Worm (Caenorhabditis elegans) whole organism, young adult: Measurements from ENCODE around the gene gpx-7.

ENCODE experiments used
- B0261.1 ChIP-seq: sonication (generic microtip); optimal IDR thresholded peaks from 2 replicates; lab custom pipeline; 2016; ENCODE audit warnings: mild to moderate bottlenecking, missing genetic modification characterization, moderate library complexity, missing compliant biosample characterization
- C06A6.2 ChIP-seq: fragments of 200-800 bp; sonication (Bioruptor generic); conservative IDR thresholded peaks from 2 replicates; pipeline ENCODE4 v1.3.6; 2022; ENCODE audit warnings: missing genetic modification characterization, missing compliant biosample characterization
- C17E4.6 ChIP-seq: fragments of 200-800 bp; sonication (Bioruptor generic); IDR thresholded peaks from 2 replicates; pipeline ENCODE4 v1.3.6; 2022; ENCODE audit warnings: missing genetic modification reagents, missing genetic modification characterization, missing compliant biosample characterization
- D2030.7 ChIP-seq: fragments of 200-800 bp; sonication (Bioruptor generic); IDR thresholded peaks from 2 replicates; pipeline ENCODE4 v1.3.6; 2022; ENCODE audit warnings: missing genetic modification reagents, missing genetic modification characterization, missing compliant biosample characterization
- F37B4.10 ChIP-seq: fragments of 200-800 bp; sonication (Bioruptor generic); IDR thresholded peaks from 2 replicates; pipeline ENCODE4 v1.3.6; 2022; ENCODE audit warnings: missing genetic modification characterization, missing compliant biosample characterization
- F49E8.2 ChIP-seq: sonication (generic microtip); optimal IDR thresholded peaks from 3 replicates; lab custom pipeline; 2017; ENCODE audit warnings: missing genetic modification characterization, mild to moderate bottlenecking, missing compliant biosample characterization, antibody characterized with exemption, moderate library complexity; ENCODE audit not compliant: insufficient read depth
- F52B5.7 ChIP-seq: sonication (generic microtip); optimal IDR thresholded peaks from 2 replicates; lab custom pipeline; 2016; ENCODE audit warnings: mild to moderate bottlenecking, missing genetic modification characterization, missing compliant biosample characterization
- F57C9.4 ChIP-seq: sonication (generic microtip); optimal IDR thresholded peaks from 2 replicates; lab custom pipeline; 2017; ENCODE audit warnings: mild to moderate bottlenecking, missing genetic modification characterization, missing compliant biosample characterization
- K11D2.4 ChIP-seq: fragments of 200-800 bp; sonication (Bioruptor generic); IDR thresholded peaks from 2 replicates; pipeline ENCODE4 v1.3.6; 2022; ENCODE audit warnings: missing genetic modification reagents, missing genetic modification characterization, missing compliant biosample characterization
- K12H6.12 ChIP-seq: fragments of 200-800 bp; sonication (Bioruptor generic); optimal IDR thresholded peaks from 2 replicates; lab custom pipeline; 2018; ENCODE audit warnings: mild to moderate bottlenecking, missing genetic modification characterization, missing compliant biosample characterization
- T26A5.8 ChIP-seq: sonication (generic microtip); optimal IDR thresholded peaks from 2 replicates; lab custom pipeline; 2016; ENCODE audit warnings: missing genetic modification characterization, missing compliant biosample characterization
- ZK185.1 ChIP-seq: sonication (generic microtip); optimal IDR thresholded peaks from 2 replicates; lab custom pipeline; 2016; ENCODE audit warnings: mild to moderate bottlenecking, missing genetic modification characterization, missing compliant biosample characterization; ENCODE audit not compliant: poor library complexity, severe bottlenecking
- aptf-3 ChIP-seq: fragments of 200-800 bp; sonication (Bioruptor generic); IDR thresholded peaks from 2 replicates; pipeline ENCODE4 v1.3.6; 2022; ENCODE audit warnings: missing genetic modification characterization, missing compliant biosample characterization
- atf-7 ChIP-seq: sonication (generic microtip); optimal IDR thresholded peaks from 2 replicates; lab custom pipeline; 2017; ENCODE audit warnings: mild to moderate bottlenecking, missing genetic modification characterization, missing compliant biosample characterization
- attf-5 ChIP-seq: fragments of 200-800 bp; sonication (Bioruptor generic); optimal IDR thresholded peaks from 2 replicates; lab custom pipeline; 2018; ENCODE audit warnings: mild to moderate bottlenecking, missing genetic modification characterization, missing compliant biosample characterization
- attf-6 ChIP-seq: fragments of 200-800 bp; sonication (Bioruptor generic); IDR thresholded peaks from 2 replicates; pipeline ENCODE4 v1.3.6; 2022; ENCODE audit warnings: missing genetic modification reagents, missing genetic modification characterization, missing compliant biosample characterization
- bed-1 ChIP-seq: fragments of 200-800 bp; sonication (Bioruptor generic); IDR thresholded peaks from 2 replicates; pipeline ENCODE4 v1.3.6; 2022; ENCODE audit warnings: missing genetic modification reagents, missing genetic modification characterization, missing compliant biosample characterization
- bed-2 ChIP-seq: fragments of 200-800 bp; sonication (Bioruptor generic); IDR thresholded peaks from 2 replicates; pipeline ENCODE4 v1.3.6; 2022; ENCODE audit warnings: missing genetic modification reagents, missing genetic modification characterization, missing compliant biosample characterization
- ccch-3 ChIP-seq: fragments of 200-800 bp; sonication (Bioruptor generic); optimal IDR thresholded peaks from 2 replicates; lab custom pipeline; 2018; ENCODE audit warnings: mild to moderate bottlenecking, missing genetic modification characterization, missing compliant biosample characterization
- cebp-1 ChIP-seq, 2 experiments: fragments of 200-800 bp in 1 of 2; sonication (Bioruptor generic) in 1 of 2; sonication (generic microtip) in 1 of 2; IDR thresholded peaks in 1 of 2; optimal IDR thresholded peaks in 1 of 2; 2 replicates each; pipeline versions ENCODE4 v1.3.6 to Lab custom; 2017 to 2022; ENCODE audit warnings: missing compliant biosample characterization in 2 of 2, missing genetic modification characterization in 2 of 2, mild to moderate bottlenecking in 1 of 2, missing genetic modification reagents in 1 of 2, moderate library complexity in 1 of 2
- cebp-2 ChIP-seq: fragments of 200-800 bp; sonication (Bioruptor generic); IDR thresholded peaks from 2 replicates; pipeline ENCODE4 v1.3.6; 2022; ENCODE audit warnings: missing genetic modification characterization, missing compliant biosample characterization
- ceh-100 ChIP-seq: fragments of 200-800 bp; sonication (Bioruptor generic); IDR thresholded peaks from 2 replicates; pipeline ENCODE4 v1.3.6; 2022; ENCODE audit warnings: missing genetic modification reagents, missing genetic modification characterization, missing compliant biosample characterization
- ceh-27 ChIP-seq: fragments of 200-800 bp; sonication (Bioruptor generic); optimal IDR thresholded peaks from 2 replicates; lab custom pipeline; 2018; ENCODE audit warnings: mild to moderate bottlenecking, missing genetic modification characterization, moderate library complexity, missing compliant biosample characterization
- ceh-40 ChIP-seq: fragments of 200-800 bp; sonication (Bioruptor generic); IDR thresholded peaks from 2 replicates; pipeline ENCODE4 v1.3.6; 2022; ENCODE audit warnings: missing genetic modification characterization, missing compliant biosample characterization
- dpff-1 ChIP-seq: sonication (generic microtip); optimal IDR thresholded peaks from 2 replicates; lab custom pipeline; 2017; ENCODE audit warnings: mild to moderate bottlenecking, missing genetic modification characterization, missing compliant biosample characterization
- efl-1 ChIP-seq: fragments of 150-350 bp; optimal IDR thresholded peaks from 2 replicates; lab custom pipeline; 2014; ENCODE audit warnings: missing biosample characterization, missing genetic modification reagents, missing genetic modification characterization
- egl-18 ChIP-seq: fragments of 200-800 bp; sonication (Bioruptor generic); IDR thresholded peaks from 2 replicates; pipeline ENCODE4 v1.3.6; 2022; ENCODE audit warnings: missing genetic modification reagents, missing genetic modification characterization, missing compliant biosample characterization
- egl-44 ChIP-seq: fragments of 200-800 bp; sonication (Bioruptor generic); IDR thresholded peaks from 2 replicates; pipeline ENCODE4 v1.3.6; 2022; ENCODE audit warnings: missing genetic modification reagents, missing genetic modification characterization, missing compliant biosample characterization
- fkh-3 ChIP-seq: sonication (generic microtip); optimal IDR thresholded peaks from 2 replicates; lab custom pipeline; 2016; ENCODE audit warnings: mild to moderate bottlenecking, missing genetic modification characterization, missing compliant biosample characterization
- hlh-12 ChIP-seq: sonication (generic microtip); optimal IDR thresholded peaks from 2 replicates; lab custom pipeline; 2016; ENCODE audit warnings: missing genetic modification characterization, missing compliant biosample characterization
- hmg-20 ChIP-seq: fragments of 200-800 bp; sonication (Bioruptor generic); IDR thresholded peaks from 2 replicates; pipeline ENCODE4 v1.3.6; 2022; ENCODE audit warnings: missing genetic modification reagents, missing genetic modification characterization, missing compliant biosample characterization
- let-607 ChIP-seq, 2 experiments: fragments of 200-800 bp in 1 of 2; sonication (Bioruptor generic) in 1 of 2; sonication (generic microtip) in 1 of 2; optimal IDR thresholded peaks; 2 replicates each; lab custom pipeline; 2016 to 2018; ENCODE audit warnings: mild to moderate bottlenecking in 2 of 2, missing compliant biosample characterization in 2 of 2, missing genetic modification characterization in 2 of 2, moderate library complexity in 2 of 2, missing genotype in 1 of 2
- lir-1 ChIP-seq: fragments of 200-800 bp; sonication (Bioruptor generic); conservative IDR thresholded peaks from 2 replicates; pipeline ENCODE4 v1.3.6; 2022; ENCODE audit warnings: missing genetic modification reagents, missing genetic modification characterization, missing compliant biosample characterization
- lsl-1 ChIP-seq: fragments of 200-800 bp; sonication (Bioruptor generic); optimal IDR thresholded peaks from 2 replicates; lab custom pipeline; 2018; ENCODE audit warnings: mild to moderate bottlenecking, missing genetic modification characterization, moderate library complexity, missing compliant biosample characterization
- madf-10 ChIP-seq: sonication (generic microtip); optimal IDR thresholded peaks from 2 replicates; lab custom pipeline; 2016; ENCODE audit warnings: mild to moderate bottlenecking, missing genetic modification characterization, missing compliant biosample characterization
- mes-4 ChIP-seq: sonication (generic microtip); optimal IDR thresholded peaks from 2 replicates; lab custom pipeline; 2016; ENCODE audit warnings: missing genotype, missing genetic modification characterization, missing compliant biosample characterization
- mxl-1 ChIP-seq: sonication (generic microtip); optimal IDR thresholded peaks from 2 replicates; lab custom pipeline; 2016; ENCODE audit warnings: missing genetic modification characterization, missing compliant biosample characterization
- nfya-2 ChIP-seq: fragments of 200-800 bp; sonication (Bioruptor generic); IDR thresholded peaks from 2 replicates; pipeline ENCODE4 v1.3.6; 2022; ENCODE audit warnings: missing genetic modification reagents, missing genetic modification characterization, missing compliant biosample characterization
- nhr-179 ChIP-seq: sonication (generic microtip); optimal IDR thresholded peaks from 2 replicates; lab custom pipeline; 2016; ENCODE audit warnings: mild to moderate bottlenecking, missing genetic modification characterization, missing compliant biosample characterization
- nhr-90 ChIP-seq: sonication (generic microtip); optimal IDR thresholded peaks from 2 replicates; lab custom pipeline; 2016; ENCODE audit warnings: missing genotype, mild to moderate bottlenecking, missing genetic modification characterization, missing compliant biosample characterization
- pbrm-1 ChIP-seq: fragments of 200-800 bp; sonication (Bioruptor generic); IDR thresholded peaks from 2 replicates; pipeline ENCODE4 v1.3.6; 2022; ENCODE audit warnings: missing genetic modification reagents, missing genetic modification characterization, missing compliant biosample characterization
- sdz-38 ChIP-seq: sonication (generic microtip); optimal IDR thresholded peaks from 2 replicates; lab custom pipeline; 2016; ENCODE audit warnings: missing genotype, missing genetic modification characterization, missing compliant biosample characterization
- somi-1 ChIP-seq: fragments of 200-800 bp; sonication (Bioruptor generic); optimal IDR thresholded peaks from 2 replicates; lab custom pipeline; 2018; ENCODE audit warnings: mild to moderate bottlenecking, missing genetic modification characterization, missing compliant biosample characterization
- tbx-9 ChIP-seq: sonication (generic microtip); optimal IDR thresholded peaks from 2 replicates; lab custom pipeline; 2016; ENCODE audit warnings: borderline replicate concordance, missing genetic modification characterization, inconsistent platforms, missing compliant biosample characterization
- unc-130 ChIP-seq: sonication (generic microtip); optimal IDR thresholded peaks from 2 replicates; lab custom pipeline; 2016; ENCODE audit warnings: missing genetic modification reagents, missing genetic modification characterization, missing compliant biosample characterization
- xnd-1 ChIP-seq: sonication (generic microtip); optimal IDR thresholded peaks from 2 replicates; lab custom pipeline; 2016; ENCODE audit warnings: missing genotype, missing genetic modification reagents, missing genetic modification characterization, missing compliant biosample characterization
- zim-3 ChIP-seq: sonication (generic microtip); optimal IDR thresholded peaks from 2 replicates; lab custom pipeline; 2017; ENCODE audit warnings: mild to moderate bottlenecking, missing genetic modification characterization, moderate library complexity, missing compliant biosample characterization
- ztf-28 ChIP-seq: fragments of 200-800 bp; sonication (Bioruptor generic); IDR thresholded peaks from 2 replicates; pipeline ENCODE4 v1.3.6; 2022; ENCODE audit warnings: missing genetic modification reagents, missing genetic modification characterization, missing compliant biosample characterization
- ztf-3 ChIP-seq: fragments of 200-800 bp; sonication (Bioruptor generic); optimal IDR thresholded peaks from 2 replicates; lab custom pipeline; 2018; ENCODE audit warnings: mild to moderate bottlenecking, missing genetic modification characterization, missing compliant biosample characterization

Gene gpx-7

DNA sequence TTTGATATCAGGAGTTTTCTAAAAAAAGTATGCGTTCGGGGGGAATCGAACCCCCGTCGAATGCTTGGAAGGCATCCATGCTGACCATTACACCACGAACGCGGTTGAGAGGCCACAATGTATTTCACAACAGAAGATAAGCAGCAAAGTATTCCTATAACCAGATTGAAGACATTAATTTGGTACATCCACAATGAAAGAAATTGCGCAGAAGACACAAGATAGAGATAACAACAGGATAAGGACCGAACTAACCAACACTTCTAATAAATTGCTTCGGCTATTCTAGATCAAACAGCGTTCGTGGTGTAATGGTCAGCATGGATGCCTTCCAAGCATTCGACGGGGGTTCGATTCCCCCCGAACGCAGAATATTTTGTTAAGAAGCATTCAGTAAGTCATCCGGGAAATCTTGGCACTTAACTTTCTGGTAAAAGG, 5.3 kb downstream of the gpx-7 start (continued):
- no peak for TF ChIP-seq C17E4.6 (GFP tag; lab: Robert Waterston, UW)
- TF ChIP-seq ceh-40 (GFP tag; lab: Robert Waterston, UW) = peak; percentile 42; the same call in 1 of the 2 replicates
- no peak for TF ChIP-seq egl-44 (GFP tag; lab: Robert Waterston, UW)
- TF ChIP-seq lir-1 = peak; percentile 42; the same call in 1 of the 2 replicates
- peak; percentile 91 for TF ChIP-seq B0261.1 (tag; lab: Kevin White, UChicago)
- TF ChIP-seq ceh-100 = no peak
- TF ChIP-seq T26A5.8 = peak; percentile 17
- no peak for TF ChIP-seq ccch-3 (GFP tag; lab: Kevin White, UChicago)
- TF ChIP-seq ztf-3 (GFP tag; lab: Kevin White, UChicago) = no peak
- TF ChIP-seq K12H6.12 (tag; lab: Kevin White, UChicago) = no peak
- TF ChIP-seq aptf-3 = no peak
- TF ChIP-seq K11D2.4 (GFP tag; lab: Robert Waterston, UW) = peak; percentile 42; the same call in 1 of the 2 replicates
- no peak for TF ChIP-seq nhr-179
- TF ChIP-seq unc-130 (GFP tag; lab: Kevin White, UChicago) = no peak
- no peak for TF ChIP-seq F37B4.10 (GFP tag; lab: Robert Waterston, UW)
- TF ChIP-seq C06A6.2 = no peak
- no peak for TF ChIP-seq attf-6 (GFP tag; lab: Robert Waterston, UW)
- no peak for TF ChIP-seq fkh-3 (tag; lab: Kevin White, UChicago)
- no peak for TF ChIP-seq somi-1 (GFP tag; lab: Kevin White, UChicago)
- peak; percentile 17; the same call in 1 of the 2 replicates for TF ChIP-seq hmg-20
- no peak for TF ChIP-seq egl-18 (GFP tag; lab: Robert Waterston, UW)
- peak; percentile 13 for TF ChIP-seq atf-7 (tag; lab: Kevin White, UChicago)
- peak; percentile 63 for TF ChIP-seq mxl-1 (tag; lab: Kevin White, UChicago)
- TF ChIP-seq zim-3 (tag; lab: Kevin White, UChicago) = peak; percentile 52
- TF ChIP-seq lsl-1 (GFP tag; lab: Kevin White, UChicago) = no peak
- TF ChIP-seq ZK185.1 (tag; lab: Kevin White, UChicago) = peak; percentile 89
- peak; percentile 74 for TF ChIP-seq pbrm-1 (GFP tag; lab: Robert Waterston, UW)
- no peak for TF ChIP-seq F57C9.4 (tag; lab: Kevin White, UChicago)
- TF ChIP-seq D2030.7 (GFP tag; lab: Robert Waterston, UW) = peak; percentile 78; the same call in 1 of the 2 replicates
- no peak for TF ChIP-seq cebp-2 (GFP tag; lab: Robert Waterston, UW)
- TF ChIP-seq F52B5.7 (tag; lab: Kevin White, UChicago) = peak; percentile 72
- peak; percentile 15 to 37 for TF ChIP-seq let-607 (tag; optimal IDR thresholded peaks at IDR 0.05; lab: Kevin White, UChicago)
- no peak for TF ChIP-seq F49E8.2 (tag; lab: Kevin White, UChicago)
- TF ChIP-seq nfya-2 (GFP tag; lab: Robert Waterston, UW) = no peak
- no peak for TF ChIP-seq dpff-1
- TF ChIP-seq sdz-38 = no peak
- no peak for TF ChIP-seq hlh-12 (tag; lab: Kevin White, UChicago)
- peak; percentile 62 for TF ChIP-seq madf-10
- 0 out of 2 replicates have a peak, but pooled peaks have one; percentile 21 for TF ChIP-seq ztf-28 (GFP tag; lab: Robert Waterston, UW)
- peak; percentile 6 for TF ChIP-seq efl-1 (GFP tag; lab: Kevin White, UChicago)
- peak; percentile 76 for TF ChIP-seq nhr-90 (tag; lab: Kevin White, UChicago)
- peak; percentile 63; the same call in 1 of the 2 replicates for TF ChIP-seq cebp-1 (GFP tag; IDR thresholded peaks at IDR 0.05; lab: Robert Waterston, UW)
- TF ChIP-seq cebp-1 (tag; optimal IDR thresholded peaks at IDR 0.05; lab: Kevin White, UChicago) = peak; percentile 70
- peak; percentile 27 for TF ChIP-seq ceh-27
- TF ChIP-seq tbx-9 (tag; lab: Kevin White, UChicago) = no peak
- TF ChIP-seq bed-1 (GFP tag; lab: Robert Waterston, UW) = 0 out of 2 replicates have a peak, but pooled peaks have one; percentile 9
- peak; percentile 23 for TF ChIP-seq attf-5 (GFP tag; lab: Kevin White, UChicago)
- no peak for TF ChIP-seq xnd-1 (tag; lab: Kevin White, UChicago)
- peak; percentile 79 for TF ChIP-seq mes-4
- no peak for TF ChIP-seq bed-2 (GFP tag; lab: Robert Waterston, UW)
